Worm (Caenorhabditis elegans) whole organism, L1 larva: ENCODE data around the gene F59F5.7.

ENCODE experiments used
- efl-1 ChIP-seq, 4 experiments: fragments of 150-350 bp; optimal IDR thresholded peaks in 3 of 4; peaks in 1 of 4; 1 replicate in 1 of 4; 2 replicates in 3 of 4; lab custom pipeline; 2014; ENCODE audit warnings: missing biosample characterization in 2 of 4, missing genetic modification characterization in 2 of 4, missing genetic modification reagents in 2 of 4
- lin-14 ChIP-seq: fragments of 200-800 bp; sonication (Bioruptor generic); optimal IDR thresholded peaks from 2 replicates; lab custom pipeline; 2018; ENCODE audit warnings: mild to moderate bottlenecking, missing genetic modification characterization, moderate library complexity, missing compliant biosample characterization
- lir-3 ChIP-seq: sonication (generic microtip); optimal IDR thresholded peaks from 2 replicates; lab custom pipeline; 2016; ENCODE audit warnings: mild to moderate bottlenecking, missing genetic modification characterization, moderate library complexity, missing compliant biosample characterization; ENCODE audit not compliant: poor library complexity

The F59F5.7 gene

DNA sequence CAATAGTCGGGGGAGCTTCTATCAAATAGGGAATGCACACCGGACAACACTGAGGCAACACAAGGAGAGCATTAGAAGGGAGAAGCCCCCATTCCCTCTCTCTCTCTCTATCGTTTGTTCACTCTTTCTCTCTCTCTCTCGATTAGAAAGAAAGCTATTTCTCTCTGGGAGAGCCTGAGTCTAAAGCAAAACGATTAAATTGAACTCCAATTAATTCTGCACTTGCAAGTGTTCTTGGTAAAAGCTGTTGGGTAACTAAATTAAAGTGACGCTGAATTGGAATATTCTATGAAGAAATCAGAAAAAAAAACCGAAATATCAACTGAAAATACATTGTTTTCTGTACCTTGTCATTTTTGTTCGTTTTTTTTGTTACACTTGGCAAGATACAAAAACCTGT, 56.7 kb downstream of the F59F5.7 start:
- no peak for TF ChIP-seq lir-3 (tag; lab: Kevin White, UChicago)
- peak; percentile 49 for TF ChIP-seq lin-14 (GFP tag; lab: Kevin White, UChicago)
- no peak for TF ChIP-seq efl-1 (optimal IDR thresholded peaks at IDR 0.05; lab: Kevin White, UChicago)
- peak in 1 of 2 experiments; percentile 78 for TF ChIP-seq efl-1 (GFP tag; optimal IDR thresholded peaks at IDR 0.05 in 1 of 2; lab: Kevin White, UChicago)
